Worm (Caenorhabditis elegans) whole organism, mixed stage, embryonic: ENCODE results near the gene srx-1.

Experiments used
- ceh-83 ChIP-seq: fragments of 200-800 bp; sonication (Bioruptor generic); optimal IDR thresholded peaks from 2 replicates; lab custom pipeline; 2018; ENCODE audit warnings: mild to moderate bottlenecking, missing genetic modification characterization, missing compliant biosample characterization
- drap-1 ChIP-seq: fragments of 200-800 bp; sonication (Bioruptor generic); optimal IDR thresholded peaks from 3 replicates; lab custom pipeline; 2018; ENCODE audit warnings: mild to moderate bottlenecking, missing genetic modification characterization, missing compliant biosample characterization
- elt-3 ChIP-seq: fragments of 150-350 bp; optimal IDR thresholded peaks from 2 replicates; lab custom pipeline; 2014; ENCODE audit warnings: missing biosample characterization, missing genetic modification characterization
- nhr-76 ChIP-seq: sonication (generic microtip); optimal IDR thresholded peaks from 2 replicates; lab custom pipeline; 2017; ENCODE audit warnings: missing biosample characterization, missing genetic modification characterization
- pha-4 ChIP-seq: fragments of 150-350 bp; optimal IDR thresholded peaks from 2 replicates; lab custom pipeline; 2018; ENCODE audit warnings: missing biosample characterization, missing genetic modification reagents, missing genetic modification characterization
- sptf-1 ChIP-seq: sonication (generic microtip); optimal IDR thresholded peaks from 2 replicates; lab custom pipeline; 2017; ENCODE audit warnings: mild to moderate bottlenecking, missing genetic modification characterization, moderate library complexity, missing compliant biosample characterization
- tbx-8 ChIP-seq: fragments of 200-800 bp; sonication (Bioruptor generic); optimal IDR thresholded peaks from 2 replicates; lab custom pipeline; 2018; ENCODE audit warnings: mild to moderate bottlenecking, missing genetic modification characterization, moderate library complexity, missing compliant biosample characterization

ce11 chrV:8980845-8981244 is 22.6 kb upstream of the srx-1 start, which contains the start of gene str-84:
- TF ChIP-seq tbx-8 (GFP tag; lab: Kevin White, UChicago): no peak
- TF ChIP-seq elt-3: no peak
- TF ChIP-seq drap-1 (GFP tag; lab: Kevin White, UChicago): no peak
- no peak for TF ChIP-seq nhr-76 (tag; lab: Kevin White, UChicago)
- TF ChIP-seq pha-4: no peak
- TF ChIP-seq ceh-83 (GFP tag; lab: Kevin White, UChicago): no peak
- TF ChIP-seq sptf-1 (tag; lab: Kevin White, UChicago): no peak
